Fruit fly (Drosophila melanogaster): ENCODE data around the gene Hs3st-B.

The Hs3st-B gene

dm6 chrX:19294030-19294429 is 45.6 kb downstream of the Hs3st-B start:
- peak; percentile 78 for TF ChIP-seq bigmax (GFP tag; optimal IDR thresholded peaks at IDR 0.05)
- no peak for TF ChIP-seq Gsc (GFP tag; IDR thresholded peaks at IDR 0.05)
- TF ChIP-seq grn (GFP tag; optimal IDR thresholded peaks at IDR 0.05) = peak; percentile 89
- no peak for TF ChIP-seq ac (GFP tag; optimal IDR thresholded peaks at IDR 0.05)
- TF ChIP-seq sug (tag; optimal IDR thresholded peaks at IDR 0.05) = peak; percentile 75
- no peak for TF ChIP-seq Hey (tag; optimal IDR thresholded peaks at IDR 0.05)
- peak; percentile 22 for TF ChIP-seq CG34376 (GFP tag; optimal IDR thresholded peaks at IDR 0.05)
- peak; percentile 70 for TF ChIP-seq Vsx1 (GFP tag; optimal IDR thresholded peaks at IDR 0.05)
- peak; percentile 1 for TF ChIP-seq Ets65A (GFP tag)
- TF ChIP-seq Pdp1 (GFP tag; optimal IDR thresholded peaks at IDR 0.05) = peak in 1 of 2 experiments; percentile 64
- TF ChIP-seq exex (tag; optimal IDR thresholded peaks at IDR 0.05) = peak; percentile 98

- TF ChIP-seq hkb (optimal IDR thresholded peaks at IDR 0.05) (peak; percentile 83), hkb (GFP tag; IDR thresholded peaks at IDR 0.05) (no peak), dpn (GFP tag; optimal IDR thresholded peaks at IDR 0.05) (no peak), Atf6 (GFP tag; IDR thresholded peaks at IDR 0.05) (0 out of 2 replicates have a peak, but pooled peaks have one; percentile 11), MTF-1 (GFP tag; optimal IDR thresholded peaks at IDR 0.05; ENCODE audit: borderline replicate concordance) (no peak), chinmo (GFP tag; IDR thresholded peaks at IDR 0.05; ENCODE audit: partially characterized antibody) (0 out of 4 replicates have a peak, but pooled peaks have one; percentile 26), H2.0 (GFP tag; IDR thresholded peaks at IDR 0.05) (no peak), sens (GFP tag) (peak; percentile 23), CG18476 (GFP tag; optimal IDR thresholded peaks at IDR 0.05) (peak; percentile 57), gcm2 (GFP tag; optimal IDR thresholded peaks at IDR 0.05) (no peak), nerfin-2 (GFP tag; IDR thresholded peaks at IDR 0.05; ENCODE audit: partially characterized antibody) (no peak), Med (GFP tag) (peak; percentile 3), sr (GFP tag; IDR thresholded peaks at IDR 0.05) (0 out of 3 replicates have a peak, but pooled peaks have one; percentile 24), Lim3 (GFP tag; IDR thresholded peaks at IDR 0.05) (no peak), CG2712 (tag; optimal IDR thresholded peaks at IDR 0.05) (no peak), zen2 (GFP tag; IDR thresholded peaks at IDR 0.05; ENCODE audit: partially characterized antibody) (no peak), Ets97D (GFP tag; optimal IDR thresholded peaks at IDR 0.05) (no peak), Neu2 (GFP tag; optimal IDR thresholded peaks at IDR 0.05; ENCODE audit: borderline replicate concordance) (no peak)
Observed at dm6 chrX:19294953-19295352, 46.5 kb downstream of the Hs3st-B start.

DNA sequence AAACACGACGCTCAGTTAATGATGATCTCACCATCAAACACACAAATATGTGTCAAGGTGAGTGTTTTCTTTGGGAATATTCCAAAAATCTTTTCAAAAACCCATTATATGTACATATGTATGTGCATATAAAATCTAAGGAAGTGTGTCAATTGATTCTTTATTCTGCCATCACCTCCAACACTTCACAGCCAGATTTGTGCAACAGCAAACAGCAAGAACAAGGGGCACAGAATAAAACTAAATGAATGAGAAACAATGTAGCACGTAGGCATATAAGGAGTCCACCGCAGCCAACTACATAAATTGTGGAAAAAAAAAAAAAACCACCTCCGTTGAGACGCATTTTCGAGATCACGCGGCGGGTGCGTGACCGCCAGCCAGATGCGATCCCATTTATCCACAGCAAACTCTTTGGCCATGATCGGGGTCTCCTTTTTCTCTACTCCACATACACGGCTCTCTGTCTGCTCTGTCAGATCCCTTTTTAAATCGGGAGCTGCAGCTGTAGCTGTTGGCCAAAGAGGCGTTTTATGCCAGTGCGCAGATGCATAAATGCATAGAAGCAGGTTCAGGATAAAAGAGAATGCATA is 47.5 kb downstream of the Hs3st-B start:
- no peak for TF ChIP-seq sens-2 (GFP tag; IDR thresholded peaks at IDR 0.05)
- 0 out of 3 replicates have a peak, but pooled peaks have one; percentile 33 for TF ChIP-seq CG2199 (GFP tag; IDR thresholded peaks at IDR 0.05)
- TF ChIP-seq nerfin-2 (GFP tag; IDR thresholded peaks at IDR 0.05; ENCODE audit: partially characterized antibody) = no peak
- TF ChIP-seq Dref (GFP tag; IDR thresholded peaks at IDR 0.05) = no peak
- peak; percentile 90 for TF ChIP-seq CG7987 (GFP tag; optimal IDR thresholded peaks at IDR 0.05)
- TF ChIP-seq CG7963 (GFP tag; IDR thresholded peaks at IDR 0.05; ENCODE audit: partially characterized antibody) = no peak
- TF ChIP-seq CG7357 (GFP tag; IDR thresholded peaks at IDR 0.05) = no peak
- peak; percentile 55 for TF ChIP-seq sens (GFP tag)
- TF ChIP-seq Atf3 (GFP tag; optimal IDR thresholded peaks at IDR 0.05) = no peak
- no peak for TF ChIP-seq Camta (GFP tag; optimal IDR thresholded peaks at IDR 0.05)
- no peak for TF ChIP-seq CG17802 (tag; optimal IDR thresholded peaks at IDR 0.05)
- no peak for TF ChIP-seq CG9215 (GFP tag; IDR thresholded peaks at IDR 0.05)
- TF ChIP-seq nom (GFP tag; optimal IDR thresholded peaks at IDR 0.05) = peak; percentile 20
- no peak for TF ChIP-seq crp (GFP tag; optimal IDR thresholded peaks at IDR 0.05)
- TF ChIP-seq gsb (GFP tag; IDR thresholded peaks at IDR 0.05) = no peak
- TF ChIP-seq chif (GFP tag; optimal IDR thresholded peaks at IDR 0.05) = no peak
- no peak for TF ChIP-seq CG10543 (GFP tag; optimal IDR thresholded peaks at IDR 0.05)
- TF ChIP-seq ap (GFP tag; IDR thresholded peaks at IDR 0.05) = no peak
